Worm (Caenorhabditis elegans): Measurements from ENCODE around the gene srh-304.

- TF ChIP-seq skn-1 (tag; optimal IDR thresholded peaks at IDR 0.05) (no peak), sox-4 (tag; optimal IDR thresholded peaks at IDR 0.05) (no peak), nhr-12 (tag; optimal IDR thresholded peaks at IDR 0.05) (no peak), ztf-4 (tag; optimal IDR thresholded peaks at IDR 0.05) (no peak), dpl-1 (GFP tag; optimal IDR thresholded peaks at IDR 0.05) (no peak), elt-3 (tag; optimal IDR thresholded peaks at IDR 0.05) (no peak), nhr-237 (tag; optimal IDR thresholded peaks at IDR 0.05) (no peak), alr-1 (tag; optimal IDR thresholded peaks at IDR 0.05; ENCODE audit: borderline replicate concordance) (no peak), fkh-8 (tag; optimal IDR thresholded peaks at IDR 0.05) (no peak), nhr-77 (tag; optimal IDR thresholded peaks at IDR 0.05) (no peak), mep-1 (tag; optimal IDR thresholded peaks at IDR 0.05) (no peak)
These were observed 6.6 kb upstream of the srh-304 start, which contains the start of gene srh-300 for ce11 chrV:17821805-17822204.

All from whole organism, L1 larva.